Worm (Caenorhabditis elegans) whole organism, mixed stage, embryonic: ENCODE data around the gene R13H4.5.

Source experiments
- M03D4.4 ChIP-seq: sonication (generic microtip); optimal IDR thresholded peaks from 2 replicates; lab custom pipeline; 2017; ENCODE audit warnings: mild to moderate bottlenecking, missing genetic modification characterization, missing compliant biosample characterization
- blmp-1 ChIP-seq: fragments of 150-350 bp; optimal IDR thresholded peaks from 2 replicates; lab custom pipeline; 2014; ENCODE audit warnings: missing biosample characterization, missing genetic modification characterization
- ceh-39 ChIP-seq: fragments of 150-350 bp; optimal IDR thresholded peaks from 2 replicates; lab custom pipeline; 2014; ENCODE audit warnings: missing biosample characterization, missing genetic modification characterization
- ceh-83 ChIP-seq: fragments of 200-800 bp; sonication (Bioruptor generic); optimal IDR thresholded peaks from 2 replicates; lab custom pipeline; 2018; ENCODE audit warnings: mild to moderate bottlenecking, missing genetic modification characterization, missing compliant biosample characterization
- ces-1 ChIP-seq: fragments of 150-350 bp; optimal IDR thresholded peaks from 2 replicates; lab custom pipeline; 2014; ENCODE audit warnings: missing biosample characterization, missing genetic modification reagents, missing genetic modification characterization
- elt-1 ChIP-seq: sonication (generic microtip); optimal IDR thresholded peaks from 2 replicates; lab custom pipeline; 2017; ENCODE audit warnings: missing genetic modification characterization, mild to moderate bottlenecking, missing compliant biosample characterization, antibody characterized with exemption, moderate library complexity, borderline replicate concordance; ENCODE audit not compliant: insufficient read depth
- elt-3 ChIP-seq: fragments of 150-350 bp; optimal IDR thresholded peaks from 2 replicates; lab custom pipeline; 2014; ENCODE audit warnings: missing biosample characterization, missing genetic modification characterization
- flh-1 ChIP-seq: fragments of 200-800 bp; sonication (Bioruptor generic); optimal IDR thresholded peaks from 2 replicates; lab custom pipeline; 2018; ENCODE audit warnings: mild to moderate bottlenecking, missing genetic modification characterization, moderate library complexity, missing compliant biosample characterization
- ham-2 ChIP-seq: fragments of 200-800 bp; sonication (Bioruptor generic); optimal IDR thresholded peaks from 2 replicates; lab custom pipeline; 2018; ENCODE audit warnings: mild to moderate bottlenecking, missing genetic modification characterization, missing compliant biosample characterization
- hlh-1 ChIP-seq: fragments of 150-350 bp; optimal IDR thresholded peaks from 2 replicates; lab custom pipeline; 2014; ENCODE audit warnings: missing biosample characterization, missing genetic modification reagents, missing genetic modification characterization
- lin-13 ChIP-seq: fragments of 150-350 bp; optimal IDR thresholded peaks from 2 replicates; lab custom pipeline; 2014; ENCODE audit warnings: missing biosample characterization, missing genetic modification characterization
- lin-32 ChIP-seq: fragments of 200-800 bp; sonication (Bioruptor generic); optimal IDR thresholded peaks from 2 replicates; lab custom pipeline; 2018; ENCODE audit warnings: mild to moderate bottlenecking, missing genetic modification characterization, missing compliant biosample characterization
- lsy-2 ChIP-seq: fragments of 150-350 bp; optimal IDR thresholded peaks from 2 replicates; lab custom pipeline; 2014; ENCODE audit warnings: missing biosample characterization, missing genetic modification characterization
- mab-5 ChIP-seq: fragments of 150-350 bp; optimal IDR thresholded peaks from 2 replicates; lab custom pipeline; 2014; ENCODE audit warnings: missing biosample characterization, missing genetic modification characterization
- mep-1 ChIP-seq: fragments of 150-350 bp; optimal IDR thresholded peaks from 2 replicates; lab custom pipeline; 2017; ENCODE audit warnings: missing biosample characterization, missing genetic modification reagents, missing genetic modification characterization, inconsistent platforms
- mls-2 ChIP-seq: sonication (generic microtip); optimal IDR thresholded peaks from 2 replicates; lab custom pipeline; 2016; ENCODE audit warnings: mild to moderate bottlenecking, missing genetic modification characterization, moderate library complexity, missing compliant biosample characterization
- nhr-12 ChIP-seq: fragments of 150-350 bp; optimal IDR thresholded peaks from 2 replicates; lab custom pipeline; 2014; ENCODE audit warnings: missing biosample characterization, missing genetic modification characterization
- nhr-2 ChIP-seq: fragments of 150-350 bp; optimal IDR thresholded peaks from 2 replicates; lab custom pipeline; 2014; ENCODE audit warnings: missing biosample characterization, missing genetic modification characterization
- nhr-237 ChIP-seq: fragments of 150-350 bp; optimal IDR thresholded peaks from 2 replicates; lab custom pipeline; 2014; ENCODE audit warnings: missing biosample characterization, missing genetic modification characterization
- nhr-28 ChIP-seq: fragments of 150-350 bp; optimal IDR thresholded peaks from 2 replicates; lab custom pipeline; 2014; ENCODE audit warnings: missing biosample characterization, missing genetic modification characterization
- nhr-76 ChIP-seq: sonication (generic microtip); optimal IDR thresholded peaks from 2 replicates; lab custom pipeline; 2017; ENCODE audit warnings: missing biosample characterization, missing genetic modification characterization
- sem-2 ChIP-seq: fragments of 200-800 bp; sonication (Bioruptor generic); optimal IDR thresholded peaks from 2 replicates; lab custom pipeline; 2018; ENCODE audit warnings: mild to moderate bottlenecking, missing genetic modification characterization, missing compliant biosample characterization
- snpc-4 ChIP-seq: fragments of 150-350 bp; optimal IDR thresholded peaks from 2 replicates; lab custom pipeline; 2014; ENCODE audit warnings: missing biosample characterization, missing genetic modification characterization
- sptf-1 ChIP-seq: sonication (generic microtip); optimal IDR thresholded peaks from 2 replicates; lab custom pipeline; 2017; ENCODE audit warnings: mild to moderate bottlenecking, missing genetic modification characterization, moderate library complexity, missing compliant biosample characterization
- unc-120 ChIP-seq: sonication (generic microtip); optimal IDR thresholded peaks from 2 replicates; lab custom pipeline; 2017; ENCODE audit warnings: missing genetic modification characterization, missing compliant biosample characterization; ENCODE audit not compliant: poor library complexity, severe bottlenecking
- unc-39 ChIP-seq: fragments of 150-350 bp; optimal IDR thresholded peaks from 2 replicates; lab custom pipeline; 2014; ENCODE audit warnings: missing biosample characterization, missing genetic modification characterization
- unc-62 ChIP-seq: fragments of 150-350 bp; optimal IDR thresholded peaks from 2 replicates; lab custom pipeline; 2014; ENCODE audit warnings: missing biosample characterization, missing genetic modification reagents, missing genetic modification characterization
- zip-8 ChIP-seq: fragments of 150-350 bp; optimal IDR thresholded peaks from 2 replicates; lab custom pipeline; 2014; ENCODE audit warnings: missing biosample characterization, missing genetic modification characterization
- ztf-11 ChIP-seq: fragments of 150-350 bp; optimal IDR thresholded peaks from 2 replicates; lab custom pipeline; 2014; ENCODE audit warnings: missing biosample characterization, missing genetic modification characterization

Gene R13H4.5

ce11 chrV:11887988-11888499, 27.6 kb downstream of the R13H4.5 start, which contains the start of gene adh-1:
Gene adh-1, plus strand, starts transcription at chrV:11888248.
- TF ChIP-seq elt-3 (tag; lab: Kevin White, UChicago) (no peak), zip-8 (tag; lab: Kevin White, UChicago) (no peak), ham-2 (no peak), nhr-12 (tag; lab: Kevin White, UChicago) (no peak), nhr-2 (no peak), snpc-4 (tag; lab: Kevin White, UChicago) (no peak), nhr-28 (tag; lab: Kevin White, UChicago) (no peak), flh-1 (GFP tag; lab: Kevin White, UChicago) (no peak), unc-120 (tag; lab: Kevin White, UChicago) (no peak), ceh-83 (no peak), sptf-1 (tag; lab: Kevin White, UChicago) (no peak), mep-1 (tag; lab: Kevin White, UChicago) (no peak), elt-1 (tag; lab: Kevin White, UChicago) (no peak), blmp-1 (tag; lab: Kevin White, UChicago) (no peak)

DNA sequence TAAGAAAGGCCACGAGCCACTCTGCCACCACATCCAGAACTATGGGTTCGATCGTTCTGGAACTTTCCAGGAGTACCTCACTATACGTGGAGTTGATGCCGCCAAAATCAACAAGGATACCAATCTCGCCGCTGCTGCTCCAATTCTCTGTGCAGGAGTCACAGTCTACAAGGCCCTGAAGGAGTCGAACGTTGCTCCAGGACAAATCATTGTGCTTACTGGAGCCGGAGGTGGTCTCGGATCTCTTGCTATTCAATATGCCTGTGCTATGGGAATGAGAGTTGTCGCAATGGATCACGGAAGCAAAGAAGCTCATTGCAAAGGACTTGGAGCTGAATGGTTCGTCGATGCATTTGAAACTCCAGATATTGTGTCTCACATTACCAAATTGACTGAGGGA, 28.2 kb downstream of the R13H4.5 start:
- TF ChIP-seq blmp-1 (tag; lab: Kevin White, UChicago) (no peak), ztf-11 (tag; lab: Kevin White, UChicago) (no peak), unc-120 (tag; lab: Kevin White, UChicago) (no peak), unc-39 (tag; lab: Kevin White, UChicago) (no peak), mls-2 (tag; lab: Kevin White, UChicago) (no peak), zip-8 (tag; lab: Kevin White, UChicago) (no peak), nhr-2 (no peak), lin-13 (tag; lab: Kevin White, UChicago) (no peak), nhr-237 (tag; lab: Kevin White, UChicago) (no peak), ces-1 (GFP tag; lab: Kevin White, UChicago) (no peak), nhr-12 (tag; lab: Kevin White, UChicago) (no peak), lsy-2 (tag; lab: Kevin White, UChicago) (no peak), ham-2 (no peak)
- TF ChIP-seq, all 35 proteins: peak for 0

- TF ChIP-seq sem-2 (no peak), blmp-1 (tag; lab: Kevin White, UChicago) (no peak), lin-32 (GFP tag; lab: Kevin White, UChicago) (no peak), unc-62 (GFP tag; lab: Kevin White, UChicago) (no peak)
Observed at ce11 chrV:11889115-11889935, 28.9 kb downstream of the R13H4.5 start.

ce11 chrV:11891143-11891862, 30.8 kb downstream of the R13H4.5 start, which contains the start of the genes sodh-2 and srx-76:
Gene sodh-2, minus strand, starts transcription at chrV:11891243.
Gene srx-76, plus strand, starts transcription at chrV:11891812.
- no peak for TF ChIP-seq sptf-1 (tag; lab: Kevin White, UChicago)
- no peak for TF ChIP-seq mls-2 (tag; lab: Kevin White, UChicago)
- TF ChIP-seq ham-2, result no peak
- TF ChIP-seq zip-8 (tag; lab: Kevin White, UChicago), result no peak
- no peak for TF ChIP-seq nhr-76 (tag; lab: Kevin White, UChicago)
- no peak for TF ChIP-seq elt-1 (tag; lab: Kevin White, UChicago)
- TF ChIP-seq nhr-12 (tag; lab: Kevin White, UChicago), result no peak
- TF ChIP-seq ceh-39, result no peak
- no peak for TF ChIP-seq nhr-237 (tag; lab: Kevin White, UChicago)
- no peak for TF ChIP-seq ceh-83
- no peak for TF ChIP-seq snpc-4 (tag; lab: Kevin White, UChicago)
- no peak for TF ChIP-seq mab-5
- no peak for TF ChIP-seq ztf-11 (tag; lab: Kevin White, UChicago)
- no peak for TF ChIP-seq ces-1 (GFP tag; lab: Kevin White, UChicago)
- no peak for TF ChIP-seq sem-2
- TF ChIP-seq blmp-1 (tag; lab: Kevin White, UChicago), result no peak
- TF ChIP-seq unc-120 (tag; lab: Kevin White, UChicago), result no peak

- no peak for TF ChIP-seq lsy-2 (tag; lab: Kevin White, UChicago)
- no peak for TF ChIP-seq zip-8 (tag; lab: Kevin White, UChicago)
- TF ChIP-seq M03D4.4, result no peak
- no peak for TF ChIP-seq hlh-1
- TF ChIP-seq lin-13 (tag; lab: Kevin White, UChicago), result no peak
- TF ChIP-seq nhr-76 (tag; lab: Kevin White, UChicago), result no peak
- no peak for TF ChIP-seq unc-62 (GFP tag; lab: Kevin White, UChicago)
- no peak for TF ChIP-seq mab-5
- no peak for TF ChIP-seq elt-3 (tag; lab: Kevin White, UChicago)
- TF ChIP-seq nhr-2, result no peak
- no peak for TF ChIP-seq nhr-12 (tag; lab: Kevin White, UChicago)
Observed at ce11 chrV:11893975-11894374, 33.5 kb downstream of the R13H4.5 start, which contains the start of gene K12G11.6. Gene K12G11.6, plus strand, starts transcription at chrV:11894331.
